Fruit fly (Drosophila melanogaster): ENCODE results near the gene Qtzl.

Gene Qtzl

dm6 chr2L:12025505-12025904, 30.0 kb downstream of the Qtzl start:
- peak; percentile 7 for TF ChIP-seq Sox102F (GFP tag; optimal IDR thresholded peaks at IDR 0.05)
- TF ChIP-seq unpg (GFP tag; optimal IDR thresholded peaks at IDR 0.05), result peak; percentile 8
- TF ChIP-seq CG8290 (GFP tag; optimal IDR thresholded peaks at IDR 0.05), result no peak
- TF ChIP-seq CG8290 (tag; optimal IDR thresholded peaks at IDR 0.05), result peak in 1 of 2 experiments; percentile 74
- peak; percentile 11; the same call in 1 of the 2 replicates for TF ChIP-seq E2f2 (GFP tag; IDR thresholded peaks at IDR 0.05)
- no peak for TF ChIP-seq pan (optimal IDR thresholded peaks at IDR 0.05)
- TF ChIP-seq pan (GFP tag; optimal IDR thresholded peaks at IDR 0.05 in 1 of 2, IDR thresholded peaks at IDR 0.05 in 1 of 2), result peak in 1 of 2 experiments; percentile 49
- peak; percentile 4 for TF ChIP-seq PHDP (tag; optimal IDR thresholded peaks at IDR 0.05)
- peak; percentile 24 for TF ChIP-seq CG13296 (GFP tag; optimal IDR thresholded peaks at IDR 0.05)
- TF ChIP-seq ATbp (GFP tag; optimal IDR thresholded peaks at IDR 0.05), result peak; percentile 8
- TF ChIP-seq CG10274 (GFP tag; optimal IDR thresholded peaks at IDR 0.05), result peak; percentile 98
- TF ChIP-seq CG10543 (GFP tag; optimal IDR thresholded peaks at IDR 0.05), result peak; percentile 44
- peak; percentile 64 for TF ChIP-seq kah (GFP tag; optimal IDR thresholded peaks at IDR 0.05)
- TF ChIP-seq Dek (tag; optimal IDR thresholded peaks at IDR 0.05), result no peak
- TF ChIP-seq Rfx (GFP tag; IDR thresholded peaks at IDR 0.05), result peak; percentile 52; the same call in 1 of the 2 replicates
- TF ChIP-seq Oaz (GFP tag; IDR thresholded peaks at IDR 0.05), result no peak
- TF ChIP-seq Gug (GFP tag; IDR thresholded peaks at IDR 0.05), result no peak
- no peak for TF ChIP-seq esg (GFP tag; conservative IDR thresholded peaks at IDR 0.05)
- TF ChIP-seq org-1 (GFP tag; optimal IDR thresholded peaks at IDR 0.05), result peak; percentile 14
- peak; percentile 13 for TF ChIP-seq Hmr (GFP tag; optimal IDR thresholded peaks at IDR 0.05)
- TF ChIP-seq CG17802 (tag; optimal IDR thresholded peaks at IDR 0.05), result no peak
- TF ChIP-seq kay (GFP tag; optimal IDR thresholded peaks at IDR 0.05), result no peak
- TF ChIP-seq crc (GFP tag; optimal IDR thresholded peaks at IDR 0.05), result no peak
- TF ChIP-seq CG2678 (tag; optimal IDR thresholded peaks at IDR 0.05), result peak; percentile 19
- TF ChIP-seq Poxn (GFP tag; IDR thresholded peaks at IDR 0.05), result no peak
- 0 out of 2 replicates have a peak, but pooled peaks have one; percentile 18 for TF ChIP-seq CG31441 (GFP tag; IDR thresholded peaks at IDR 0.05)
- no peak for TF ChIP-seq toy (GFP tag; IDR thresholded peaks at IDR 0.05)
- TF ChIP-seq zfh1 (GFP tag; IDR thresholded peaks at IDR 0.05), result no peak
- no peak for TF ChIP-seq rib (GFP tag; IDR thresholded peaks at IDR 0.05)
- no peak for TF ChIP-seq grn (GFP tag; optimal IDR thresholded peaks at IDR 0.05)
- 0 out of 2 replicates have a peak, but pooled peaks have one; percentile 24 for TF ChIP-seq Ptx1 (GFP tag; IDR thresholded peaks at IDR 0.05)
- no peak for TF ChIP-seq Hr3 (GFP tag; optimal IDR thresholded peaks at IDR 0.05)
- TF ChIP-seq nom (GFP tag; optimal IDR thresholded peaks at IDR 0.05), result peak; percentile 46
- TF ChIP-seq CG12769 (tag; optimal IDR thresholded peaks at IDR 0.05), result peak; percentile 83
- no peak for TF ChIP-seq cg (GFP tag; optimal IDR thresholded peaks at IDR 0.05)
- peak; percentile 32 for TF ChIP-seq CG15269 (tag; optimal IDR thresholded peaks at IDR 0.05)
- no peak for TF ChIP-seq h (optimal IDR thresholded peaks at IDR 0.05)
- peak; percentile 90 for TF ChIP-seq CG5180 (GFP tag; optimal IDR thresholded peaks at IDR 0.05)
- TF ChIP-seq CG11560 (tag; IDR thresholded peaks at IDR 0.05), result no peak
- peak; percentile 82; the same call in 2 of the 4 replicates for TF ChIP-seq chinmo (GFP tag; IDR thresholded peaks at IDR 0.05; ENCODE audit: partially characterized antibody)
- TF ChIP-seq emc (GFP tag; optimal IDR thresholded peaks at IDR 0.05), result no peak
- peak; percentile 51 for TF ChIP-seq lab (GFP tag; optimal IDR thresholded peaks at IDR 0.05)
- TF ChIP-seq CG2120 (GFP tag; optimal IDR thresholded peaks at IDR 0.05), result peak; percentile 7
- TF ChIP-seq CG12219 (GFP tag; optimal IDR thresholded peaks at IDR 0.05), result peak; percentile 3
- no peak; the same call in 1 of the 2 replicates for TF ChIP-seq lmd (GFP tag; IDR thresholded peaks at IDR 0.05)
- TF ChIP-seq ind (GFP tag; optimal IDR thresholded peaks at IDR 0.05), result peak; percentile 0
- 0 out of 2 replicates have a peak, but pooled peaks have one; percentile 16 for TF ChIP-seq Bgb (GFP tag; IDR thresholded peaks at IDR 0.05; ENCODE audit: partially characterized antibody)
- 0 out of 3 replicates have a peak, but pooled peaks have one; percentile 24 for TF ChIP-seq CG11456 (GFP tag; IDR thresholded peaks at IDR 0.05)
- TF ChIP-seq lov (optimal IDR thresholded peaks at IDR 0.05), result no peak
- 0 out of 3 replicates have a peak, but pooled peaks have one; percentile 45 for TF ChIP-seq lov (GFP tag; IDR thresholded peaks at IDR 0.05)
- no peak for TF ChIP-seq CG11723 (GFP tag; optimal IDR thresholded peaks at IDR 0.05)

Measured in whole organism, embryonic.